Worm (Caenorhabditis elegans) whole organism, late embryonic: ENCODE data around the gene vpat-1.

Experiments
- C08G9.2 ChIP-seq: sonication (generic microtip); optimal IDR thresholded peaks from 2 replicates; lab custom pipeline; 2016; ENCODE audit warnings: mild to moderate bottlenecking, missing genetic modification characterization, moderate library complexity, missing compliant biosample characterization
- C38D4.7 ChIP-seq: fragments of 200-800 bp; sonication (Bioruptor generic); optimal IDR thresholded peaks from 2 replicates; lab custom pipeline; 2018; ENCODE audit warnings: mild to moderate bottlenecking, missing genetic modification characterization, moderate library complexity, missing compliant biosample characterization
- F13H6.1 ChIP-seq: sonication (generic microtip); optimal IDR thresholded peaks from 2 replicates; lab custom pipeline; 2016; ENCODE audit warnings: missing genetic modification characterization, missing compliant biosample characterization
- K02D7.2 ChIP-seq: sonication (generic microtip); optimal IDR thresholded peaks from 2 replicates; lab custom pipeline; 2017; ENCODE audit warnings: mild to moderate bottlenecking, missing genetic modification characterization, missing compliant biosample characterization
- K09A11.1 ChIP-seq: sonication (generic microtip); optimal IDR thresholded peaks from 2 replicates; lab custom pipeline; 2017; ENCODE audit warnings: antibody characterized with exemption, mild to moderate bottlenecking, missing genetic modification characterization, missing compliant biosample characterization; ENCODE audit not compliant: insufficient read depth
- Y22D7AL.16 ChIP-seq: sonication (generic microtip); optimal IDR thresholded peaks from 2 replicates; lab custom pipeline; 2016; ENCODE audit warnings: missing genetic modification characterization, missing compliant biosample characterization
- ama-1 ChIP-seq: fragments of 150-350 bp; optimal IDR thresholded peaks from 2 replicates; lab custom pipeline; 2014
- ceh-18 ChIP-seq: sonication (generic microtip); optimal IDR thresholded peaks from 2 replicates; lab custom pipeline; 2016; ENCODE audit warnings: missing genetic modification characterization, missing compliant biosample characterization
- ceh-22 ChIP-seq: sonication (generic microtip); optimal IDR thresholded peaks from 2 replicates; lab custom pipeline; 2017; ENCODE audit warnings: missing biosample characterization, missing genetic modification characterization
- ceh-24 ChIP-seq: sonication (generic microtip); optimal IDR thresholded peaks from 2 replicates; lab custom pipeline; 2016; ENCODE audit warnings: mild to moderate bottlenecking, missing genetic modification characterization, missing compliant biosample characterization
- ceh-30 ChIP-seq: fragments of 150-350 bp; optimal IDR thresholded peaks from 2 replicates; lab custom pipeline; 2014; ENCODE audit warnings: missing biosample characterization, missing genetic modification characterization
- ceh-34 ChIP-seq: sonication (generic microtip); optimal IDR thresholded peaks from 2 replicates; lab custom pipeline; 2016; ENCODE audit warnings: mild to moderate bottlenecking, missing genetic modification characterization, missing compliant biosample characterization
- ceh-48 ChIP-seq: sonication (generic microtip); optimal IDR thresholded peaks from 2 replicates; lab custom pipeline; 2016; ENCODE audit warnings: missing genetic modification characterization, inconsistent platforms, missing compliant biosample characterization
- ceh-6 ChIP-seq: fragments of 200-800 bp; sonication (Bioruptor generic); optimal IDR thresholded peaks from 2 replicates; lab custom pipeline; 2018; ENCODE audit warnings: mild to moderate bottlenecking, missing genetic modification characterization, missing compliant biosample characterization
- ceh-9 ChIP-seq: sonication (generic microtip); optimal IDR thresholded peaks from 2 replicates; lab custom pipeline; 2016; ENCODE audit warnings: mild to moderate bottlenecking, missing genetic modification characterization, inconsistent platforms, missing compliant biosample characterization
- che-1 ChIP-seq: sonication (generic microtip); optimal IDR thresholded peaks from 2 replicates; lab custom pipeline; 2016; ENCODE audit warnings: mild to moderate bottlenecking, missing genetic modification characterization, missing compliant biosample characterization
- dve-1 ChIP-seq: sonication (generic microtip); optimal IDR thresholded peaks from 2 replicates; lab custom pipeline; 2017; ENCODE audit warnings: antibody characterized with exemption, mild to moderate bottlenecking, missing genetic modification characterization, missing compliant biosample characterization
- elt-2 ChIP-seq: sonication (generic microtip); optimal IDR thresholded peaks from 2 replicates; lab custom pipeline; 2016; ENCODE audit warnings: missing genetic modification reagents, missing genetic modification characterization, missing compliant biosample characterization
- elt-4 ChIP-seq: sonication (generic microtip); optimal IDR thresholded peaks from 2 replicates; lab custom pipeline; 2016; ENCODE audit warnings: missing genetic modification characterization, missing compliant biosample characterization
- ets-4 ChIP-seq: sonication (generic microtip); optimal IDR thresholded peaks from 2 replicates; lab custom pipeline; 2016; ENCODE audit warnings: missing genetic modification characterization, missing compliant biosample characterization
- eyg-1 ChIP-seq: sonication (generic microtip); optimal IDR thresholded peaks from 2 replicates; lab custom pipeline; 2016; ENCODE audit warnings: missing genotype, missing genetic modification characterization, missing compliant biosample characterization
- fax-1 ChIP-seq: sonication (generic microtip); optimal IDR thresholded peaks from 2 replicates; lab custom pipeline; 2016; ENCODE audit warnings: missing genotype, missing genetic modification characterization, missing compliant biosample characterization
- fkh-6 ChIP-seq: sonication (generic microtip); optimal IDR thresholded peaks from 2 replicates; lab custom pipeline; 2016; ENCODE audit warnings: missing genetic modification characterization, missing compliant biosample characterization
- hlh-13 ChIP-seq: fragments of 200-800 bp; sonication (Bioruptor generic); optimal IDR thresholded peaks from 2 replicates; lab custom pipeline; 2018; ENCODE audit warnings: mild to moderate bottlenecking, missing genetic modification characterization, missing compliant biosample characterization
- hlh-15 ChIP-seq: sonication (generic microtip); optimal IDR thresholded peaks from 2 replicates; lab custom pipeline; 2016; ENCODE audit warnings: missing genetic modification characterization, missing compliant biosample characterization
- hlh-8 ChIP-seq: sonication (generic microtip); optimal IDR thresholded peaks from 2 replicates; lab custom pipeline; 2016; ENCODE audit warnings: missing genotype, missing genetic modification characterization, missing compliant biosample characterization
- madf-2 ChIP-seq: sonication (generic microtip); optimal IDR thresholded peaks from 2 replicates; lab custom pipeline; 2017; ENCODE audit warnings: missing genetic modification characterization, missing compliant biosample characterization
- mec-3 ChIP-seq: sonication (generic microtip); optimal IDR thresholded peaks from 2 replicates; lab custom pipeline; 2016; ENCODE audit warnings: borderline replicate concordance, missing genetic modification characterization, missing compliant biosample characterization
- nfya-1 ChIP-seq: sonication (generic microtip); optimal IDR thresholded peaks from 2 replicates; lab custom pipeline; 2017; ENCODE audit warnings: missing genetic modification characterization, mild to moderate bottlenecking, missing compliant biosample characterization, antibody characterized with exemption, moderate library complexity
- nhr-11 ChIP-seq: fragments of 150-350 bp; optimal IDR thresholded peaks from 2 replicates; lab custom pipeline; 2014; ENCODE audit warnings: missing biosample characterization, missing genetic modification characterization
- nhr-232 ChIP-seq: sonication (generic microtip); optimal IDR thresholded peaks from 2 replicates; lab custom pipeline; 2016; ENCODE audit warnings: missing genetic modification characterization, missing compliant biosample characterization
- npax-4 ChIP-seq: sonication (generic microtip); optimal IDR thresholded peaks from 2 replicates; lab custom pipeline; 2016; ENCODE audit warnings: missing genetic modification characterization, missing compliant biosample characterization
- odd-2 ChIP-seq: sonication (generic microtip); optimal IDR thresholded peaks from 2 replicates; lab custom pipeline; 2017; ENCODE audit warnings: antibody characterized with exemption, mild to moderate bottlenecking, missing genetic modification characterization, missing compliant biosample characterization
- pax-1 ChIP-seq: fragments of 150-350 bp; optimal IDR thresholded peaks from 2 replicates; lab custom pipeline; 2014; ENCODE audit warnings: missing biosample characterization, missing genetic modification characterization
- pqm-1 ChIP-seq: sonication (generic microtip); optimal IDR thresholded peaks from 2 replicates; lab custom pipeline; 2016; ENCODE audit warnings: missing genetic modification characterization, missing compliant biosample characterization
- pros-1 ChIP-seq: fragments of 150-350 bp; optimal IDR thresholded peaks from 2 replicates; lab custom pipeline; 2014; ENCODE audit warnings: missing biosample characterization, missing genetic modification reagents, missing genetic modification characterization
- ref-2 ChIP-seq: sonication (generic microtip); optimal IDR thresholded peaks from 2 replicates; lab custom pipeline; 2016; ENCODE audit warnings: missing genetic modification characterization, missing compliant biosample characterization
- rnt-1 ChIP-seq: sonication (generic microtip); optimal IDR thresholded peaks from 2 replicates; lab custom pipeline; 2016; ENCODE audit warnings: missing genetic modification characterization, missing compliant biosample characterization
- sdc-2 ChIP-seq: sonication (generic microtip); optimal IDR thresholded peaks from 2 replicates; lab custom pipeline; 2016; ENCODE audit warnings: missing genotype, missing genetic modification characterization, missing compliant biosample characterization
- sox-2 ChIP-seq: fragments of 200-800 bp; sonication (Bioruptor generic); IDR thresholded peaks from 2 replicates; pipeline ENCODE4 v1.3.6; 2022; ENCODE audit warnings: missing genetic modification reagents, missing genetic modification characterization, missing compliant biosample characterization
- tbx-7 ChIP-seq: sonication (generic microtip); optimal IDR thresholded peaks from 2 replicates; lab custom pipeline; 2016; ENCODE audit warnings: missing genotype, missing genetic modification characterization, missing compliant biosample characterization
- ttx-3 ChIP-seq: sonication (generic microtip); optimal IDR thresholded peaks from 2 replicates; lab custom pipeline; 2016; ENCODE audit warnings: missing genetic modification reagents, missing genetic modification characterization, missing compliant biosample characterization
- unc-3 ChIP-seq, 2 experiments: fragments of 200-800 bp in 1 of 2; sonication (Bioruptor generic) in 1 of 2; sonication (generic microtip) in 1 of 2; conservative IDR thresholded peaks in 1 of 2; optimal IDR thresholded peaks in 1 of 2; 2 replicates each; pipeline versions ENCODE4 v1.3.6 to Lab custom; 2016 to 2022; ENCODE audit warnings: missing compliant biosample characterization in 2 of 2, missing genetic modification characterization in 2 of 2, missing genetic modification reagents in 1 of 2
- unc-55 ChIP-seq: sonication (generic microtip); optimal IDR thresholded peaks from 2 replicates; lab custom pipeline; 2017; ENCODE audit warnings: missing biosample characterization, missing genetic modification reagents, missing genetic modification characterization
- zip-5 ChIP-seq: sonication (generic microtip); optimal IDR thresholded peaks from 2 replicates; lab custom pipeline; 2016; ENCODE audit warnings: missing genetic modification characterization, missing compliant biosample characterization

vpat-1 gene

ce11 chrX:1004037-1004436 is 42.0 kb downstream of the vpat-1 start, which contains the start of gene cutl-21:
Gene cutl-21 (plus strand): TSS chrX:1004337.
- TF ChIP-seq pros-1 (tag; lab: Kevin White, UChicago): no peak
- no peak for TF ChIP-seq ceh-18 (tag; lab: Kevin White, UChicago)
- TF ChIP-seq ceh-9 (tag; lab: Kevin White, UChicago): no peak
- TF ChIP-seq ceh-30: no peak
- no peak for TF ChIP-seq ceh-22 (tag; lab: Kevin White, UChicago)
- TF ChIP-seq hlh-13 (GFP tag; lab: Kevin White, UChicago): no peak
- no peak for TF ChIP-seq nhr-11 (tag; lab: Kevin White, UChicago)
- TF ChIP-seq ama-1: no peak
- TF ChIP-seq ceh-24 (tag; lab: Kevin White, UChicago): no peak
- no peak for TF ChIP-seq Y22D7AL.16 (tag; lab: Kevin White, UChicago)
- TF ChIP-seq hlh-15 (tag; lab: Kevin White, UChicago): no peak
- TF ChIP-seq unc-3 (GFP tag; conservative IDR thresholded peaks at IDR 0.05; lab: Robert Waterston, UW): no peak
- no peak for TF ChIP-seq unc-3 (tag; optimal IDR thresholded peaks at IDR 0.05; lab: Kevin White, UChicago)

DNA sequence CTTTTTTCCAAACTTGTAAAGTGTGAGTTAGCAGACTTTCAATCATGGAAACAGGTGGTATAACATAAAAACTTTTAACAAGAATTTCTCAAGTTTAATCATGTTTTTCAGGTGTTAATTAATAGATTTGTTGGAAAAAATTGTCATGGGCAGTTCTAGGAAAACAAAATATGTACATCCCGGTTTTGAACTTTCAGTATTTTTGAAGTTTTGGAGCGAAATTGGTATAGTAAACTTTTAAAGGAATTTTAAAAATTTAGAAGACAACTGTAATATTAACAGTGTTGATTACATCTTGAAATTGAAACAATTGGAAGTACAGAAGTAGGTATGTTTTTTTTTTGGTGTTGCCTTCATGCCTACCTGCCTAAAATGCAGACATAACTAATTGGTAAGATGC is 51.3 kb downstream of the vpat-1 start:
- TF ChIP-seq pros-1 (tag; lab: Kevin White, UChicago) (no peak), K09A11.1 (tag; lab: Kevin White, UChicago) (no peak), K02D7.2 (no peak), ceh-6 (no peak)

ce11 chrX:992650-993403 is 53.2 kb downstream of the vpat-1 start:
- no peak for TF ChIP-seq elt-2 (tag; lab: Kevin White, UChicago)
- no peak for TF ChIP-seq ceh-6
- peak; percentile 82 for TF ChIP-seq ceh-34 (tag; lab: Kevin White, UChicago)
- TF ChIP-seq pax-1 (tag; lab: Kevin White, UChicago): no peak
- TF ChIP-seq nfya-1 (tag; lab: Kevin White, UChicago): peak; percentile 60
- TF ChIP-seq unc-55 (GFP tag; lab: Kevin White, UChicago): no peak
- TF ChIP-seq sdc-2 (tag; lab: Kevin White, UChicago): peak; percentile 71
- peak; percentile 60 for TF ChIP-seq F13H6.1 (tag; lab: Kevin White, UChicago)
- TF ChIP-seq sox-2 (GFP tag; lab: Robert Waterston, UW): no peak
- TF ChIP-seq ceh-18 (tag; lab: Kevin White, UChicago): peak; percentile 90
- TF ChIP-seq Y22D7AL.16 (tag; lab: Kevin White, UChicago): no peak
- TF ChIP-seq unc-3 (GFP tag; conservative IDR thresholded peaks at IDR 0.05; lab: Robert Waterston, UW): no peak
- TF ChIP-seq unc-3 (tag; optimal IDR thresholded peaks at IDR 0.05; lab: Kevin White, UChicago): peak; percentile 44
- TF ChIP-seq C08G9.2 (tag; lab: Kevin White, UChicago): peak; percentile 55
- no peak for TF ChIP-seq fax-1 (tag; lab: Kevin White, UChicago)
- TF ChIP-seq che-1: no peak
- TF ChIP-seq madf-2 (tag; lab: Kevin White, UChicago): peak; percentile 33
- peak; percentile 26 for TF ChIP-seq ceh-48 (tag; lab: Kevin White, UChicago)
- TF ChIP-seq ref-2 (tag; lab: Kevin White, UChicago): peak; percentile 77
- TF ChIP-seq ets-4 (tag; lab: Kevin White, UChicago): no peak
- TF ChIP-seq mec-3 (tag; lab: Kevin White, UChicago): peak; percentile 57
- no peak for TF ChIP-seq odd-2 (tag; lab: Kevin White, UChicago)
- TF ChIP-seq ceh-22 (tag; lab: Kevin White, UChicago): no peak
- no peak for TF ChIP-seq ttx-3
- no peak for TF ChIP-seq dve-1
- TF ChIP-seq ceh-30: no peak
- peak; percentile 31 for TF ChIP-seq hlh-8 (tag; lab: Kevin White, UChicago)
- TF ChIP-seq tbx-7 (tag; lab: Kevin White, UChicago): peak; percentile 39
- TF ChIP-seq C38D4.7 (GFP tag; lab: Kevin White, UChicago): no peak
- no peak for TF ChIP-seq nhr-232 (tag; lab: Kevin White, UChicago)
- peak; percentile 30 for TF ChIP-seq rnt-1 (tag; lab: Kevin White, UChicago)
- TF ChIP-seq nhr-11 (tag; lab: Kevin White, UChicago): no peak
- no peak for TF ChIP-seq elt-4 (tag; lab: Kevin White, UChicago)
- peak; percentile 48 for TF ChIP-seq K09A11.1 (tag; lab: Kevin White, UChicago)
- no peak for TF ChIP-seq pqm-1 (tag; lab: Kevin White, UChicago)
- peak; percentile 37 for TF ChIP-seq fkh-6 (tag; lab: Kevin White, UChicago)
- TF ChIP-seq zip-5: no peak
- TF ChIP-seq npax-4 (tag; lab: Kevin White, UChicago): no peak
- TF ChIP-seq ceh-24 (tag; lab: Kevin White, UChicago): no peak
- TF ChIP-seq hlh-15 (tag; lab: Kevin White, UChicago): no peak
- peak; percentile 81 for TF ChIP-seq pros-1 (tag; lab: Kevin White, UChicago)
- no peak for TF ChIP-seq eyg-1 (tag; lab: Kevin White, UChicago)
